Worm (Caenorhabditis elegans): ENCODE results near the gene pals-18.

Gene pals-18

ce11 chrIII:1384694-1385093, 18.5 kb upstream of the pals-18 start:
- TF ChIP-seq nhr-23 (tag; optimal IDR thresholded peaks at IDR 0.05) (no peak), fos-1 (tag; optimal IDR thresholded peaks at IDR 0.05) (peak; percentile 32)

ce11 chrIII:1388274-1389058, 14.7 kb upstream of the pals-18 start, which contains the start of gene pals-20:
TSS of gene pals-20 (minus strand) at chrIII:1388324.
- peak; percentile 67 for TF ChIP-seq fos-1 (tag; optimal IDR thresholded peaks at IDR 0.05)
- no peak for TF ChIP-seq skn-1 (tag; optimal IDR thresholded peaks at IDR 0.05)

- TF ChIP-seq F13H6.1 (tag; optimal IDR thresholded peaks at IDR 0.05) = no peak
- peak; percentile 37 for TF ChIP-seq sma-9 (GFP tag; optimal IDR thresholded peaks at IDR 0.05)
- TF ChIP-seq sma-9 (tag; optimal IDR thresholded peaks at IDR 0.05) = no peak
- TF ChIP-seq fos-1 (tag; optimal IDR thresholded peaks at IDR 0.05) = peak; percentile 98
- no peak for TF ChIP-seq nhr-12 (tag; optimal IDR thresholded peaks at IDR 0.05)
- TF ChIP-seq crh-2 (tag; optimal IDR thresholded peaks at IDR 0.05) = peak; percentile 10
These were observed 13.2 kb upstream of the pals-18 start for ce11 chrIII:1389988-1390387.

ce11 chrIII:1391752-1392151, 11.5 kb upstream of the pals-18 start, which contains the start of gene pals-17:
TSS of gene pals-17 (minus strand) at chrIII:1391852.
- TF ChIP-seq zag-1 (tag; optimal IDR thresholded peaks at IDR 0.05) = no peak
- TF ChIP-seq mdl-1 (tag; optimal IDR thresholded peaks at IDR 0.05) = no peak
- no peak for TF ChIP-seq lin-13 (GFP tag; optimal IDR thresholded peaks at IDR 0.05)
- no peak for TF ChIP-seq nhr-11 (tag; optimal IDR thresholded peaks at IDR 0.05)
- no peak for TF ChIP-seq lin-11 (tag; optimal IDR thresholded peaks at IDR 0.05)
- no peak for TF ChIP-seq nhr-129 (tag; optimal IDR thresholded peaks at IDR 0.05)
- TF ChIP-seq sma-3 (GFP tag; optimal IDR thresholded peaks at IDR 0.05) = no peak
- TF ChIP-seq Y55F3AM.14 (GFP tag; optimal IDR thresholded peaks at IDR 0.05) = no peak
- no peak for TF ChIP-seq unc-62 (GFP tag; optimal IDR thresholded peaks at IDR 0.05)
- TF ChIP-seq ztf-1 (GFP tag; conservative IDR thresholded peaks at IDR 0.05) = no peak
- TF ChIP-seq crh-2 (tag; optimal IDR thresholded peaks at IDR 0.05) = no peak
- no peak for TF ChIP-seq nhr-237 (tag; optimal IDR thresholded peaks at IDR 0.05)
- TF ChIP-seq elt-3 (tag; optimal IDR thresholded peaks at IDR 0.05) = no peak
- TF ChIP-seq fos-1 (tag; optimal IDR thresholded peaks at IDR 0.05) = no peak
- TF ChIP-seq mab-5 (tag; optimal IDR thresholded peaks at IDR 0.05) = no peak
- no peak for TF ChIP-seq gmeb-1 (tag; optimal IDR thresholded peaks at IDR 0.05)

ce11 chrIII:1392763-1393162, 10.4 kb upstream of the pals-18 start:
- peak; percentile 84 for TF ChIP-seq fos-1 (tag; optimal IDR thresholded peaks at IDR 0.05)
- no peak for TF ChIP-seq nhr-77 (tag; optimal IDR thresholded peaks at IDR 0.05)
- peak; percentile 6 for TF ChIP-seq F13H6.1 (tag; optimal IDR thresholded peaks at IDR 0.05)
- TF ChIP-seq sma-3 (GFP tag; optimal IDR thresholded peaks at IDR 0.05) = peak; percentile 26
- peak; percentile 2 for TF ChIP-seq sma-9 (GFP tag; optimal IDR thresholded peaks at IDR 0.05)
- no peak for TF ChIP-seq sma-9 (tag; optimal IDR thresholded peaks at IDR 0.05)
- TF ChIP-seq crh-2 (tag; optimal IDR thresholded peaks at IDR 0.05) = peak; percentile 44
- TF ChIP-seq ama-1 (optimal IDR thresholded peaks at IDR 0.05) = no peak
- peak; percentile 21 for TF ChIP-seq gmeb-1 (tag; optimal IDR thresholded peaks at IDR 0.05)

- TF ChIP-seq fos-1 (tag; optimal IDR thresholded peaks at IDR 0.05) (peak; percentile 49), blmp-1 (tag; optimal IDR thresholded peaks at IDR 0.05; ENCODE audit: insufficient read depth) (no peak), alr-1 (tag; optimal IDR thresholded peaks at IDR 0.05) (no peak), egl-27 (tag; optimal IDR thresholded peaks at IDR 0.05) (no peak)
These were observed 7.9 kb upstream of the pals-18 start for ce11 chrIII:1395355-1395754.

ce11 chrIII:1398183-1398582, 5.0 kb upstream of the pals-18 start:
- TF ChIP-seq nhr-11 (tag; optimal IDR thresholded peaks at IDR 0.05) (no peak), mbf-1 (tag; optimal IDR thresholded peaks at IDR 0.05) (no peak), fos-1 (tag; optimal IDR thresholded peaks at IDR 0.05) (peak; percentile 91), sma-9 (GFP tag; optimal IDR thresholded peaks at IDR 0.05) (peak; percentile 45), sma-9 (tag; optimal IDR thresholded peaks at IDR 0.05) (no peak)

All from whole organism, L2 larva.